Worm (Caenorhabditis elegans): ENCODE results near the gene ZK616.3.

Gene ZK616.3

ce11 chrIV:5415696-5416095 lies 18.8 kb downstream of the ZK616.3 start, which contains the start of gene spp-7:
TSS of gene spp-7 (minus strand) at chrIV:5415796.
- TF ChIP-seq syd-9 (tag; optimal IDR thresholded peaks at IDR 0.05) (no peak), ahr-1 (tag; optimal IDR thresholded peaks at IDR 0.05) (no peak), K02D7.2 (tag; optimal IDR thresholded peaks at IDR 0.05) (no peak), pqm-1 (tag; optimal IDR thresholded peaks at IDR 0.05) (no peak), ceh-30 (tag; optimal IDR thresholded peaks at IDR 0.05) (no peak), madf-2 (tag; optimal IDR thresholded peaks at IDR 0.05) (no peak), odd-2 (tag; optimal IDR thresholded peaks at IDR 0.05) (no peak)

DNA sequence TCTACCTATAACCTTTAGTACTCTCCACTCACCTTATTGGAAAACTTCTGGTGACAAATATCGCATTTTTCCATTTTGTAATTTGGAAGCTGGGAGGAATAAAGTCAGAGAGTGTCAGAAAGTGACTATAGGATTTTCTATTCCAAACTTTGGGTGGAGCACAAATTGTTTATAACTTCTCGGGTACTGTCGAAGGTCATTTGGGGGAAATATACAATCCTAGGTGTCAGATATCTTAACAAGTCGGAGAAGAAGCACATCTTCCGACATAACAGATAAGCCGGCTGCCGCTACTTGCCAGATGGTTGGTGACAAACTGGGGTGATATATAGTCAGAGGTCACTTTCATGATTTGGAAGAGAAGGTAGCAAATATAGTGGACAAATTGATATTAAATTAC lies 22.3 kb downstream of the ZK616.3 start, which contains the start of gene ehn-3:
ehn-3 (minus strand) TSS at position 101 of the 400 bp plus-strand sequence.
- TF ChIP-seq lim-6 (tag; optimal IDR thresholded peaks at IDR 0.05) (no peak), unc-42 (tag; optimal IDR thresholded peaks at IDR 0.05) (no peak), tbx-7 (tag; optimal IDR thresholded peaks at IDR 0.05) (no peak), K02D7.2 (tag; optimal IDR thresholded peaks at IDR 0.05) (no peak), mec-3 (tag; optimal IDR thresholded peaks at IDR 0.05; ENCODE audit: borderline replicate concordance) (no peak), dve-1 (tag; optimal IDR thresholded peaks at IDR 0.05) (no peak), ahr-1 (tag; optimal IDR thresholded peaks at IDR 0.05) (no peak), odd-2 (tag; optimal IDR thresholded peaks at IDR 0.05) (no peak), fkh-6 (tag; optimal IDR thresholded peaks at IDR 0.05) (no peak), zip-5 (tag; optimal IDR thresholded peaks at IDR 0.05) (no peak), F13H6.1 (tag; optimal IDR thresholded peaks at IDR 0.05) (no peak), ceh-14 (tag; optimal IDR thresholded peaks at IDR 0.05) (no peak), eyg-1 (tag; optimal IDR thresholded peaks at IDR 0.05) (no peak), che-1 (tag; optimal IDR thresholded peaks at IDR 0.05) (no peak), unc-3 (GFP tag; conservative IDR thresholded peaks at IDR 0.05) (no peak), unc-3 (tag; optimal IDR thresholded peaks at IDR 0.05) (no peak), K09A11.1 (tag; optimal IDR thresholded peaks at IDR 0.05; ENCODE audit: insufficient read depth) (no peak), C38D4.7 (GFP tag; optimal IDR thresholded peaks at IDR 0.05) (no peak)

- no peak for TF ChIP-seq ceh-24 (tag; optimal IDR thresholded peaks at IDR 0.05)
- no peak for TF ChIP-seq hlh-13 (GFP tag; optimal IDR thresholded peaks at IDR 0.05)
- no peak for TF ChIP-seq ceh-18 (tag; optimal IDR thresholded peaks at IDR 0.05)
Observed at ce11 chrIV:5438705-5439104, 41.8 kb downstream of the ZK616.3 start, which contains the start of gene mgl-3. TSS of gene mgl-3 (plus strand) at chrIV:5439005.
